Worm (Caenorhabditis elegans) whole organism, young adult: Measurements from ENCODE around the gene F54E7.9.

ENCODE experiments used
- C17E4.6 ChIP-seq: fragments of 200-800 bp; sonication (Bioruptor generic); IDR thresholded peaks from 2 replicates; pipeline ENCODE4 v1.3.6; 2022; ENCODE audit warnings: missing genetic modification reagents, missing genetic modification characterization, missing compliant biosample characterization
- F10E7.11 ChIP-seq: sonication (generic microtip); optimal IDR thresholded peaks from 2 replicates; lab custom pipeline; 2017; ENCODE audit warnings: mild to moderate bottlenecking, missing genetic modification characterization, moderate library complexity, missing compliant biosample characterization
- F33H1.4 ChIP-seq: fragments of 200-800 bp; sonication (Bioruptor generic); IDR thresholded peaks from 2 replicates; pipeline ENCODE4 v1.3.6; 2022; ENCODE audit warnings: missing genetic modification reagents, missing genetic modification characterization, missing compliant biosample characterization
- F52B5.7 ChIP-seq: sonication (generic microtip); optimal IDR thresholded peaks from 2 replicates; lab custom pipeline; 2016; ENCODE audit warnings: mild to moderate bottlenecking, missing genetic modification characterization, missing compliant biosample characterization
- F57A8.1 ChIP-seq: fragments of 200-800 bp; sonication (Bioruptor generic); optimal IDR thresholded peaks from 2 replicates; lab custom pipeline; 2018; ENCODE audit warnings: mild to moderate bottlenecking, missing genetic modification characterization, moderate library complexity, missing compliant biosample characterization
- F57C9.4 ChIP-seq: sonication (generic microtip); optimal IDR thresholded peaks from 2 replicates; lab custom pipeline; 2017; ENCODE audit warnings: mild to moderate bottlenecking, missing genetic modification characterization, missing compliant biosample characterization
- K11D2.4 ChIP-seq: fragments of 200-800 bp; sonication (Bioruptor generic); IDR thresholded peaks from 2 replicates; pipeline ENCODE4 v1.3.6; 2022; ENCODE audit warnings: missing genetic modification reagents, missing genetic modification characterization, missing compliant biosample characterization
- K12H6.12 ChIP-seq: fragments of 200-800 bp; sonication (Bioruptor generic); optimal IDR thresholded peaks from 2 replicates; lab custom pipeline; 2018; ENCODE audit warnings: mild to moderate bottlenecking, missing genetic modification characterization, missing compliant biosample characterization
- Y79H2A.3 ChIP-seq: fragments of 200-800 bp; sonication (Bioruptor generic); conservative IDR thresholded peaks from 2 replicates; pipeline ENCODE4 v1.3.6; 2022; ENCODE audit warnings: missing genetic modification reagents, missing genetic modification characterization, missing compliant biosample characterization
- aptf-2 ChIP-seq: fragments of 200-800 bp; sonication (Bioruptor generic); conservative IDR thresholded peaks from 2 replicates; pipeline ENCODE4 v1.3.6; 2022; ENCODE audit warnings: missing genetic modification reagents, missing genetic modification characterization, missing compliant biosample characterization
- aptf-3 ChIP-seq: fragments of 200-800 bp; sonication (Bioruptor generic); IDR thresholded peaks from 2 replicates; pipeline ENCODE4 v1.3.6; 2022; ENCODE audit warnings: missing genetic modification characterization, missing compliant biosample characterization
- attf-6 ChIP-seq: fragments of 200-800 bp; sonication (Bioruptor generic); IDR thresholded peaks from 2 replicates; pipeline ENCODE4 v1.3.6; 2022; ENCODE audit warnings: missing genetic modification reagents, missing genetic modification characterization, missing compliant biosample characterization
- cebp-2 ChIP-seq: fragments of 200-800 bp; sonication (Bioruptor generic); IDR thresholded peaks from 2 replicates; pipeline ENCODE4 v1.3.6; 2022; ENCODE audit warnings: missing genetic modification characterization, missing compliant biosample characterization
- ceh-27 ChIP-seq: fragments of 200-800 bp; sonication (Bioruptor generic); optimal IDR thresholded peaks from 2 replicates; lab custom pipeline; 2018; ENCODE audit warnings: mild to moderate bottlenecking, missing genetic modification characterization, moderate library complexity, missing compliant biosample characterization
- ceh-79 ChIP-seq: sonication (generic microtip); optimal IDR thresholded peaks from 2 replicates; lab custom pipeline; 2017; ENCODE audit warnings: mild to moderate bottlenecking, missing genetic modification characterization, missing compliant biosample characterization
- ceh-91 ChIP-seq: fragments of 200-800 bp; sonication (Bioruptor generic); IDR thresholded peaks from 2 replicates; pipeline ENCODE4 v1.3.6; 2022; ENCODE audit warnings: missing genetic modification reagents, missing genetic modification characterization, missing compliant biosample characterization
- dox-1 ChIP-seq: fragments of 200-800 bp; sonication (Bioruptor generic); IDR thresholded peaks from 2 replicates; pipeline ENCODE4 v1.3.6; 2022; ENCODE audit warnings: missing genetic modification reagents, missing genetic modification characterization, missing compliant biosample characterization
- dpl-1 ChIP-seq: fragments of 150-350 bp; optimal IDR thresholded peaks from 2 replicates; lab custom pipeline; 2014; ENCODE audit warnings: missing biosample characterization, missing genetic modification reagents, missing genetic modification characterization
- egl-44 ChIP-seq: fragments of 200-800 bp; sonication (Bioruptor generic); IDR thresholded peaks from 2 replicates; pipeline ENCODE4 v1.3.6; 2022; ENCODE audit warnings: missing genetic modification reagents, missing genetic modification characterization, missing compliant biosample characterization
- egrh-3 ChIP-seq: fragments of 200-800 bp; sonication (Bioruptor generic); IDR thresholded peaks from 2 replicates; pipeline ENCODE4 v1.3.6; 2022; ENCODE audit warnings: missing genetic modification reagents, missing genetic modification characterization, missing compliant biosample characterization
- ets-4 ChIP-seq: fragments of 200-800 bp; sonication (Bioruptor generic); optimal IDR thresholded peaks from 2 replicates; lab custom pipeline; 2018; ENCODE audit warnings: mild to moderate bottlenecking, missing genetic modification characterization, missing compliant biosample characterization
- gei-17 ChIP-seq: fragments of 200-800 bp; sonication (Bioruptor generic); optimal IDR thresholded peaks from 2 replicates; lab custom pipeline; 2018; ENCODE audit warnings: mild to moderate bottlenecking, missing genetic modification characterization, missing compliant biosample characterization
- hlh-12 ChIP-seq: sonication (generic microtip); optimal IDR thresholded peaks from 2 replicates; lab custom pipeline; 2016; ENCODE audit warnings: missing genetic modification characterization, missing compliant biosample characterization
- hlh-26 ChIP-seq: fragments of 200-800 bp; sonication (Bioruptor generic); conservative IDR thresholded peaks from 2 replicates; pipeline ENCODE4 v1.3.6; 2022; ENCODE audit warnings: missing genetic modification reagents, missing genetic modification characterization, missing compliant biosample characterization
- hmg-20 ChIP-seq: fragments of 200-800 bp; sonication (Bioruptor generic); IDR thresholded peaks from 2 replicates; pipeline ENCODE4 v1.3.6; 2022; ENCODE audit warnings: missing genetic modification reagents, missing genetic modification characterization, missing compliant biosample characterization
- hrde-1 ChIP-seq: sonication (generic microtip); optimal IDR thresholded peaks from 2 replicates; lab custom pipeline; 2016; ENCODE audit warnings: missing genetic modification characterization, mild to moderate bottlenecking, missing compliant biosample characterization, moderate library complexity, missing genotype, missing genetic modification reagents, borderline replicate concordance
- hsf-1 ChIP-seq: fragments of 200-800 bp; sonication (Bioruptor generic); IDR thresholded peaks from 2 replicates; pipeline ENCODE4 v1.3.6; 2022; ENCODE audit warnings: missing genetic modification reagents, missing genetic modification characterization, missing compliant biosample characterization
- lin-54 ChIP-seq: fragments of 200-800 bp; sonication (Bioruptor generic); optimal IDR thresholded peaks from 2 replicates; lab custom pipeline; 2018; ENCODE audit warnings: mild to moderate bottlenecking, missing genetic modification characterization, missing compliant biosample characterization
- lir-1 ChIP-seq: fragments of 200-800 bp; sonication (Bioruptor generic); conservative IDR thresholded peaks from 2 replicates; pipeline ENCODE4 v1.3.6; 2022; ENCODE audit warnings: missing genetic modification reagents, missing genetic modification characterization, missing compliant biosample characterization
- lsl-1 ChIP-seq: fragments of 200-800 bp; sonication (Bioruptor generic); optimal IDR thresholded peaks from 2 replicates; lab custom pipeline; 2018; ENCODE audit warnings: mild to moderate bottlenecking, missing genetic modification characterization, moderate library complexity, missing compliant biosample characterization
- madf-8 ChIP-seq: fragments of 200-800 bp; sonication (Bioruptor generic); conservative IDR thresholded peaks from 2 replicates; pipeline ENCODE4 v1.3.6; 2022; ENCODE audit warnings: missing genetic modification reagents, missing genetic modification characterization, missing compliant biosample characterization
- mcd-1 ChIP-seq: fragments of 200-800 bp; sonication (Bioruptor generic); IDR thresholded peaks from 2 replicates; pipeline ENCODE4 v1.3.6; 2022; ENCODE audit warnings: missing genetic modification reagents, missing genetic modification characterization, missing compliant biosample characterization
- mes-4 ChIP-seq: sonication (generic microtip); optimal IDR thresholded peaks from 2 replicates; lab custom pipeline; 2016; ENCODE audit warnings: missing genotype, missing genetic modification characterization, missing compliant biosample characterization
- mxl-1 ChIP-seq: sonication (generic microtip); optimal IDR thresholded peaks from 2 replicates; lab custom pipeline; 2016; ENCODE audit warnings: missing genetic modification characterization, missing compliant biosample characterization
- nfyb-1 ChIP-seq: fragments of 200-800 bp; sonication (Bioruptor generic); IDR thresholded peaks from 2 replicates; pipeline ENCODE4 v1.3.6; 2022; ENCODE audit warnings: missing genetic modification reagents, missing genetic modification characterization, missing compliant biosample characterization
- nhr-179 ChIP-seq: sonication (generic microtip); optimal IDR thresholded peaks from 2 replicates; lab custom pipeline; 2016; ENCODE audit warnings: mild to moderate bottlenecking, missing genetic modification characterization, missing compliant biosample characterization
- nhr-27 ChIP-seq: fragments of 200-800 bp; sonication (Bioruptor generic); optimal IDR thresholded peaks from 2 replicates; lab custom pipeline; 2018; ENCODE audit warnings: mild to moderate bottlenecking, missing genetic modification characterization, moderate library complexity, missing compliant biosample characterization
- rcor-1 ChIP-seq: fragments of 200-800 bp; sonication (Bioruptor generic); IDR thresholded peaks from 2 replicates; pipeline ENCODE4 v1.3.6; 2022; ENCODE audit warnings: missing genetic modification reagents, missing genetic modification characterization, missing compliant biosample characterization
- rec-8 ChIP-seq, 2 experiments: sonication (generic microtip); optimal IDR thresholded peaks; 2 replicates each; lab custom pipeline; 2016; ENCODE audit warnings: mild to moderate bottlenecking in 2 of 2, missing genetic modification characterization in 2 of 2, missing genetic modification reagents in 2 of 2, missing genotype in 2 of 2, missing biosample characterization in 1 of 2, missing compliant biosample characterization in 1 of 2, moderate library complexity in 1 of 2
- rpc-1 ChIP-seq, 2 experiments: fragments of 150-350 bp in 1 of 2; sonication (generic microtip) in 1 of 2; optimal IDR thresholded peaks; 2 replicates each; lab custom pipeline; 2014 to 2018; ENCODE audit warnings: missing biosample characterization in 1 of 2, missing genetic modification characterization in 1 of 2, missing genetic modification reagents in 1 of 2, missing genotype in 1 of 2
- snpc-1.1 ChIP-seq: sonication (generic microtip); optimal IDR thresholded peaks from 2 replicates; lab custom pipeline; 2017; ENCODE audit warnings: missing genetic modification characterization, mild to moderate bottlenecking, missing compliant biosample characterization, antibody characterized with exemption, moderate library complexity, missing genotype, missing genetic modification reagents; ENCODE audit not compliant: insufficient read depth
- tbp1 ChIP-seq: fragments of 200-800 bp; sonication (Bioruptor generic); optimal IDR thresholded peaks from 2 replicates; lab custom pipeline; 2018; ENCODE audit warnings: mild to moderate bottlenecking, missing genetic modification characterization, missing compliant biosample characterization
- unc-62 ChIP-seq: fragments of 150-350 bp; optimal IDR thresholded peaks from 2 replicates; lab custom pipeline; 2014; ENCODE audit warnings: missing biosample characterization, missing genetic modification reagents, missing genetic modification characterization
- zfh-2 ChIP-seq: fragments of 200-800 bp; sonication (Bioruptor generic); conservative IDR thresholded peaks from 2 replicates; pipeline ENCODE4 v1.3.6; 2022; ENCODE audit warnings: missing genetic modification reagents, missing genetic modification characterization, missing compliant biosample characterization
- zim-3 ChIP-seq: sonication (generic microtip); optimal IDR thresholded peaks from 2 replicates; lab custom pipeline; 2017; ENCODE audit warnings: mild to moderate bottlenecking, missing genetic modification characterization, moderate library complexity, missing compliant biosample characterization
- ztf-22 ChIP-seq: fragments of 200-800 bp; sonication (Bioruptor generic); optimal IDR thresholded peaks from 2 replicates; lab custom pipeline; 2018; ENCODE audit warnings: mild to moderate bottlenecking, missing genetic modification characterization, moderate library complexity, missing compliant biosample characterization
- ztf-28 ChIP-seq: fragments of 200-800 bp; sonication (Bioruptor generic); IDR thresholded peaks from 2 replicates; pipeline ENCODE4 v1.3.6; 2022; ENCODE audit warnings: missing genetic modification reagents, missing genetic modification characterization, missing compliant biosample characterization
- ztf-3 ChIP-seq: fragments of 200-800 bp; sonication (Bioruptor generic); optimal IDR thresholded peaks from 2 replicates; lab custom pipeline; 2018; ENCODE audit warnings: mild to moderate bottlenecking, missing genetic modification characterization, missing compliant biosample characterization
- ztf-6 ChIP-seq: fragments of 200-800 bp; sonication (Bioruptor generic); IDR thresholded peaks from 2 replicates; pipeline ENCODE4 v1.3.6; 2022; ENCODE audit warnings: missing genetic modification reagents, missing genetic modification characterization, missing compliant biosample characterization

F54E7.9 gene

ce11 chrIII:5715467-5715866 lies 37.8 kb upstream of the F54E7.9 start (continued):
- TF ChIP-seq F57C9.4 (tag; lab: Kevin White, UChicago) (no peak), ceh-27 (GFP tag; lab: Kevin White, UChicago) (peak; percentile 87), egl-44 (GFP tag; lab: Robert Waterston, UW) (no peak), aptf-3 (GFP tag; lab: Robert Waterston, UW) (no peak), hsf-1 (GFP tag; lab: Robert Waterston, UW) (0 out of 2 replicates have a peak, but pooled peaks have one; percentile 41), mcd-1 (GFP tag; lab: Robert Waterston, UW) (peak; percentile 60), C17E4.6 (GFP tag; lab: Robert Waterston, UW) (no peak), egrh-3 (GFP tag; lab: Robert Waterston, UW) (no peak), hlh-12 (tag; lab: Kevin White, UChicago) (no peak), ceh-79 (tag; lab: Kevin White, UChicago) (no peak), F33H1.4 (no peak), mes-4 (tag; lab: Kevin White, UChicago) (no peak), rec-8 (tag; optimal IDR thresholded peaks at IDR 0.05; lab: Kevin White, UChicago) (no peak), rpc-1 (optimal IDR thresholded peaks at IDR 0.05; lab: Kevin White, UChicago) (no peak), rpc-1 (tag; optimal IDR thresholded peaks at IDR 0.05; lab: Kevin White, UChicago) (no peak), madf-8 (no peak), attf-6 (0 out of 2 replicates have a peak, but pooled peaks have one; percentile 26), ztf-6 (GFP tag; lab: Robert Waterston, UW) (no peak), ztf-22 (no peak), snpc-1.1 (tag; lab: Kevin White, UChicago) (no peak), hlh-26 (GFP tag; lab: Robert Waterston, UW) (no peak), unc-62 (GFP tag; lab: Kevin White, UChicago) (no peak), zfh-2 (GFP tag; lab: Robert Waterston, UW) (peak; percentile 94), nhr-179 (no peak), lsl-1 (GFP tag; lab: Kevin White, UChicago) (no peak), hmg-20 (GFP tag; lab: Robert Waterston, UW) (no peak), gei-17 (GFP tag; lab: Kevin White, UChicago) (no peak), zim-3 (tag; lab: Kevin White, UChicago) (no peak), dpl-1 (GFP tag; lab: Kevin White, UChicago) (no peak), ztf-28 (0 out of 2 replicates have a peak, but pooled peaks have one; percentile 26), nhr-27 (tag; lab: Kevin White, UChicago) (peak; percentile 16), Y79H2A.3 (GFP tag; lab: Robert Waterston, UW) (no peak), tbp1 (GFP tag; lab: Kevin White, UChicago) (peak; percentile 45), hrde-1 (no peak), cebp-2 (no peak), lir-1 (GFP tag; lab: Robert Waterston, UW) (no peak), mxl-1 (tag; lab: Kevin White, UChicago) (no peak), F57A8.1 (GFP tag; lab: Kevin White, UChicago) (no peak), nfyb-1 (GFP tag; lab: Robert Waterston, UW) (peak; percentile 40; the same call in 1 of the 2 replicates), ztf-3 (no peak), ets-4 (no peak), F10E7.11 (tag; lab: Kevin White, UChicago) (peak; percentile 40), K12H6.12 (tag; lab: Kevin White, UChicago) (no peak), K11D2.4 (GFP tag; lab: Robert Waterston, UW) (no peak), dox-1 (peak; percentile 33; the same call in 1 of the 2 replicates), aptf-2 (GFP tag; lab: Robert Waterston, UW) (no peak), rcor-1 (GFP tag; lab: Robert Waterston, UW) (peak; percentile 6; the same call in 1 of the 2 replicates), ceh-91 (no peak), F52B5.7 (tag; lab: Kevin White, UChicago) (no peak), lin-54 (peak; percentile 1)
